Worm (Caenorhabditis elegans) whole organism, midembryonic: Measurements from ENCODE around the gene ceh-7.

ENCODE experiments used
- T22C8.4 ChIP-seq: fragments of 200-800 bp; sonication (Bioruptor generic); IDR thresholded peaks from 2 replicates; pipeline ENCODE4 v1.3.6; 2022; ENCODE audit warnings: missing genetic modification characterization, missing compliant biosample characterization
- flt-1 ChIP-seq: fragments of 200-800 bp; sonication (Bioruptor generic); IDR thresholded peaks from 2 replicates; pipeline ENCODE4 v1.3.6; 2022; ENCODE audit warnings: missing genetic modification characterization, missing compliant biosample characterization
- tab-1 ChIP-seq: fragments of 200-800 bp; sonication (Bioruptor generic); IDR thresholded peaks from 2 replicates; pipeline ENCODE4 v1.3.6; 2022; ENCODE audit warnings: missing genetic modification characterization, missing compliant biosample characterization
- ztf-23 ChIP-seq: fragments of 200-800 bp; sonication (Bioruptor generic); IDR thresholded peaks from 2 replicates; pipeline ENCODE4 v1.3.6; 2022; ENCODE audit warnings: missing genetic modification reagents, missing genetic modification characterization, missing compliant biosample characterization
- ztf-29 ChIP-seq: fragments of 200-800 bp; sonication (Bioruptor generic); IDR thresholded peaks from 2 replicates; pipeline ENCODE4 v1.3.6; 2022; ENCODE audit warnings: missing genetic modification reagents, missing genetic modification characterization, missing compliant biosample characterization

- TF ChIP-seq ztf-23 (GFP tag; lab: Robert Waterston, UW): no peak
- no peak for TF ChIP-seq ztf-29 (GFP tag; lab: Robert Waterston, UW)
- no peak for TF ChIP-seq flt-1 (GFP tag; lab: Robert Waterston, UW)
- TF ChIP-seq T22C8.4 (GFP tag; lab: Robert Waterston, UW): no peak
- no peak for TF ChIP-seq tab-1 (GFP tag; lab: Robert Waterston, UW)
Measured at ce11 chrII:8661539-8661938, 42.1 kb downstream of the ceh-7 start, which contains the start of the genes piga-1 and eif-2Bepsilon.
